Fruit fly (Drosophila melanogaster): ENCODE data around the gene Spn28F.

DNA sequence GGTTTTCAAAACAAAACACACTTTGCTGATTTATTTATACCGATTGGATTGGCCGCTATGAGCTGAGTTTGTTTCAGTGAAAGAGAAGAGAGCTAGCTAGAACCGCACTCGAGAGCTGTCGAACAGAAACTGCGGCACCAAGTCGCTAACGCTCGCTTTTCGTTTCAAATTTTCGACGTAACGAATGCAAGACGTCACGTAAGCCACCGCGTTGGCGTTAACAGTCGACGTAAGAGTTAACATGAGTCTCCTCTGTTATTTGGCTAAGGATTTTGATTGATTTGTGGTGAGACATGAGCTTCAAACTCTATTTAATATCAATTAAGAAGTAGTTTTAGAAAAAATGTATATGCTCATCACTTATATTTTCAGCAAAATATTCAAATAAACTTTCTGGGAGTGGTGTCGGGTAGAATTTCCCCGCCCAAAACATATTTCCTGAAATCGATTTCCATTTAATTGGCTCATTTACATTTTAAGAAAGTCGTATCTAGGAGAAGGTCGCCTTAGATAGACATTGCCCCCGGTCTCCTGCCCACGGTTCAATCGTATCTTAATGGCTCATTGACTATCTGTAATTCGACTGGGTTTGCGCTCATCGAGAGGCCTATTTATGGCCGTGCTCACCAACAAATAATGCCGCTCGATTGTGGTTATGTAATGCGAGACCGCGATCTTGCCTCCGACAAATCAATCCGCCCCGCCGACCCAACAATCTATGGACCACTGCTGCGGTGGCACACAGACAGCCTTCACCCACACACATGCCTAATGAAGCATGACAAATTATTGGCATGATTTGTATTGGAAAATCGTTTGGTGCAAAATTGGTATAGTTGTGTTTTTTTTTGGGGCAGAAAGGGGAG, 16.0 kb upstream of the Spn28F start, which contains the start of gene CG8086:
- TF ChIP-seq Opbp (GFP tag; IDR thresholded peaks at IDR 0.05; ENCODE audit: partially characterized antibody) (no peak), CG12659 (GFP tag; optimal IDR thresholded peaks at IDR 0.05) (no peak), pnt (GFP tag; optimal IDR thresholded peaks at IDR 0.05) (no peak), Xrp1 (GFP tag; IDR thresholded peaks at IDR 0.05) (no peak), BtbVII (GFP tag; optimal IDR thresholded peaks at IDR 0.05) (no peak), vfl (GFP tag; optimal IDR thresholded peaks at IDR 0.05) (no peak), CG11696 (GFP tag; IDR thresholded peaks at IDR 0.05) (no peak), Lhr (GFP tag; optimal IDR thresholded peaks at IDR 0.05) (no peak), Six4 (GFP tag; optimal IDR thresholded peaks at IDR 0.05) (no peak), CG7786 (GFP tag; optimal IDR thresholded peaks at IDR 0.05) (no peak), CG10366 (GFP tag; IDR thresholded peaks at IDR 0.05) (no peak), Rx (GFP tag; IDR thresholded peaks at IDR 0.05) (no peak), CG17385 (GFP tag; optimal IDR thresholded peaks at IDR 0.05) (no peak)
